Fruit fly (Drosophila melanogaster): ENCODE measurements around the gene mfrn.
"Not testable (repeated sequence)": the region's sequence is repeated elsewhere in the genome, so short reads cannot be mapped to it uniquely, and the experiment has no call there.

- not testable (repeated sequence) for TF ChIP-seq CG13204 (GFP tag; optimal IDR thresholded peaks at IDR 0.05); CG9948 (tag; optimal IDR thresholded peaks at IDR 0.05); CG12605 (GFP tag; IDR thresholded peaks at IDR 0.05)
These were observed 12.7 kb upstream of the mfrn start, which contains the start of gene CG31253 for dm6 chr3R:27960473-27960872.
